Fruit fly (Drosophila melanogaster) whole organism, prepupa: ENCODE measurements around the gene CG1208.

ENCODE experiments used
- Blimp-1 ChIP-seq: fragments of 200-800 bp; sonication (Bioruptor generic); optimal IDR thresholded peaks from 3 replicates; lab custom pipeline; 2017; ENCODE audit warnings: missing biosample characterization, missing genetic modification characterization, mild to moderate bottlenecking, moderate library complexity, missing genetic modification reagents
- CG10631 ChIP-seq: fragments of 200-800 bp; sonication (Bioruptor generic); optimal IDR thresholded peaks from 2 replicates; lab custom pipeline; 2016; ENCODE audit warnings: missing biosample characterization, missing genetic modification characterization
- CG11762 ChIP-seq: fragments of 200-800 bp; sonication (Bioruptor generic); optimal IDR thresholded peaks from 3 replicates; lab custom pipeline; 2016; ENCODE audit warnings: missing biosample characterization, missing genetic modification characterization; ENCODE audit not compliant: insufficient read depth
- CG11902 ChIP-seq: fragments of 200-800 bp; sonication (Bioruptor generic); optimal IDR thresholded peaks from 3 replicates; lab custom pipeline; 2016; ENCODE audit warnings: missing biosample characterization, missing genetic modification characterization
- CG15336 ChIP-seq: fragments of 200-800 bp; sonication (Bioruptor generic); IDR thresholded peaks from 2 replicates; pipeline ENCODE4 v1.3.6; 2022; ENCODE audit warnings: missing biosample characterization, missing genetic modification characterization
- CG1621 ChIP-seq: fragments of 200-800 bp; sonication (Bioruptor generic); optimal IDR thresholded peaks from 3 replicates; lab custom pipeline; 2018; ENCODE audit warnings: missing biosample characterization, mild to moderate bottlenecking, missing genetic modification characterization
- CG16779 ChIP-seq: fragments of 200-800 bp; sonication (Bioruptor generic); optimal IDR thresholded peaks from 3 replicates; lab custom pipeline; 2017; ENCODE audit warnings: missing biosample characterization, mild to moderate bottlenecking, missing genetic modification characterization
- CG3032 ChIP-seq: fragments of 200-800 bp; optimal IDR thresholded peaks from 2 replicates; lab custom pipeline; 2019; ENCODE audit warnings: missing biosample characterization, mild to moderate bottlenecking, missing genetic modification characterization, moderate library complexity
- CG31627 ChIP-seq: fragments of 200-800 bp; sonication (Bioruptor generic); optimal IDR thresholded peaks from 3 replicates; lab custom pipeline; 2016; ENCODE audit warnings: missing biosample characterization, missing genetic modification characterization
- CG32006 ChIP-seq: fragments of 200-800 bp; sonication (Bioruptor generic); optimal IDR thresholded peaks from 3 replicates; lab custom pipeline; 2017; ENCODE audit warnings: missing biosample characterization, mild to moderate bottlenecking, missing genetic modification characterization
- CG34406 ChIP-seq: fragments of 200-800 bp; sonication (Bioruptor generic); optimal IDR thresholded peaks from 3 replicates; lab custom pipeline; 2016; ENCODE audit warnings: missing biosample characterization, missing genetic modification characterization
- CG3919 ChIP-seq: fragments of 200-800 bp; sonication (Bioruptor generic); optimal IDR thresholded peaks from 3 replicates; lab custom pipeline; 2016; ENCODE audit warnings: missing biosample characterization, missing genetic modification characterization
- CG4318 ChIP-seq: fragments of 200-800 bp; sonication (Bioruptor generic); optimal IDR thresholded peaks from 3 replicates; lab custom pipeline; 2017; ENCODE audit warnings: missing biosample characterization, mild to moderate bottlenecking, missing genetic modification characterization
- CG6163 ChIP-seq: fragments of 200-800 bp; sonication (Bioruptor generic); IDR thresholded peaks from 3 replicates; pipeline ENCODE4 v1.3.6; 2022; ENCODE audit warnings: missing biosample characterization, missing genetic modification characterization
- CG6792 ChIP-seq: fragments of 200-800 bp; sonication (Bioruptor generic); optimal IDR thresholded peaks from 3 replicates; lab custom pipeline; 2016; ENCODE audit warnings: missing biosample characterization, missing genetic modification characterization
- CG6808 ChIP-seq: fragments of 200-800 bp; sonication (Bioruptor generic); optimal IDR thresholded peaks from 3 replicates; lab custom pipeline; 2017; ENCODE audit warnings: missing biosample characterization, missing genetic modification characterization, mild to moderate bottlenecking, moderate library complexity, missing genetic modification reagents
- CG6854 ChIP-seq: fragments of 200-800 bp; sonication (Bioruptor generic); optimal IDR thresholded peaks from 2 replicates; lab custom pipeline; 2017; ENCODE audit warnings: missing biosample characterization, mild to moderate bottlenecking, missing genetic modification characterization
- CG7368 ChIP-seq: fragments of 200-800 bp; sonication (Bioruptor generic); optimal IDR thresholded peaks from 3 replicates; lab custom pipeline; 2016; ENCODE audit warnings: missing biosample characterization, missing genetic modification characterization
- CG8119 ChIP-seq: fragments of 200-800 bp; sonication (Bioruptor generic); IDR thresholded peaks from 3 replicates; pipeline ENCODE4 v1.3.6; 2022; ENCODE audit warnings: missing biosample characterization, missing genetic modification characterization
- CG8319 ChIP-seq: fragments of 200-800 bp; sonication (Bioruptor generic); optimal IDR thresholded peaks from 3 replicates; lab custom pipeline; 2016; ENCODE audit warnings: missing biosample characterization, missing genetic modification characterization
- CG8632 ChIP-seq: fragments of 200-800 bp; sonication (Bioruptor generic); optimal IDR thresholded peaks from 3 replicates; lab custom pipeline; 2016; ENCODE audit warnings: missing biosample characterization, missing genetic modification characterization
- Eip75B ChIP-seq: fragments of 200-800 bp; sonication (Bioruptor generic); optimal IDR thresholded peaks from 3 replicates; lab custom pipeline; 2016; ENCODE audit warnings: missing biosample characterization, missing genetic modification characterization
- Eip78C ChIP-seq: fragments of 200-800 bp; sonication (Bioruptor generic); peaks from one replicate; lab custom pipeline; 2016; ENCODE audit warnings: missing biosample characterization, missing genetic modification characterization
- Ets21C ChIP-seq: fragments of 200-800 bp; sonication (Bioruptor generic); optimal IDR thresholded peaks from 3 replicates; lab custom pipeline; 2016; ENCODE audit warnings: missing biosample characterization, missing genetic modification characterization
- Gug ChIP-seq: fragments of 200-800 bp; sonication (Bioruptor generic); IDR thresholded peaks from 2 replicates; pipeline ENCODE4 v1.3.6; 2022; ENCODE audit warnings: missing biosample characterization, missing genetic modification characterization
- Hr38 ChIP-seq: sonication (Bioruptor generic); optimal IDR thresholded peaks from 2 replicates; lab custom pipeline; 2016; ENCODE audit warnings: missing biosample characterization, missing genetic modification characterization
- Hr39 ChIP-seq: fragments of 200-800 bp; sonication (Bioruptor generic); optimal IDR thresholded peaks from 2 replicates; lab custom pipeline; 2016; ENCODE audit warnings: missing biosample characterization, missing genetic modification characterization
- Hr4 ChIP-seq: fragments of 200-800 bp; sonication (Bioruptor generic); optimal IDR thresholded peaks from 3 replicates; lab custom pipeline; 2016; ENCODE audit warnings: missing biosample characterization, missing genetic modification characterization
- Lpt ChIP-seq: fragments of 200-800 bp; sonication (Bioruptor generic); optimal IDR thresholded peaks from 3 replicates; lab custom pipeline; 2016; ENCODE audit warnings: missing biosample characterization, missing genetic modification characterization
- Met ChIP-seq: fragments of 200-800 bp; sonication (Bioruptor generic); optimal IDR thresholded peaks from 3 replicates; lab custom pipeline; 2016; ENCODE audit warnings: missing biosample characterization, missing genetic modification characterization
- Smox ChIP-seq: fragments of 200-800 bp; sonication (Bioruptor generic); optimal IDR thresholded peaks from 3 replicates; lab custom pipeline; 2016; ENCODE audit warnings: missing biosample characterization, missing genetic modification characterization
- Sox14 ChIP-seq: fragments of 200-800 bp; sonication (Bioruptor generic); optimal IDR thresholded peaks from 3 replicates; lab custom pipeline; 2016; ENCODE audit warnings: missing biosample characterization, missing genetic modification characterization
- achi ChIP-seq: fragments of 200-800 bp; sonication (Bioruptor generic); optimal IDR thresholded peaks from 3 replicates; lab custom pipeline; 2016; ENCODE audit warnings: missing biosample characterization, missing genetic modification characterization
- acj6 ChIP-seq: fragments of 200-800 bp; sonication (Bioruptor generic); optimal IDR thresholded peaks from 3 replicates; lab custom pipeline; 2016; ENCODE audit warnings: missing biosample characterization, missing genetic modification characterization
- eg ChIP-seq: fragments of 200-800 bp; sonication (Bioruptor generic); IDR thresholded peaks from 3 replicates; pipeline ENCODE4 v1.3.6; 2022; ENCODE audit warnings: missing biosample characterization, missing genetic modification characterization
- esn ChIP-seq: fragments of 200-800 bp; sonication (Bioruptor generic); optimal IDR thresholded peaks from 2 replicates; lab custom pipeline; 2016; ENCODE audit warnings: missing biosample characterization, mild to moderate bottlenecking, missing genetic modification characterization, moderate library complexity
- fd59A ChIP-seq: fragments of 200-800 bp; sonication (Bioruptor generic); optimal IDR thresholded peaks from 2 replicates; lab custom pipeline; 2017; ENCODE audit warnings: missing biosample characterization, mild to moderate bottlenecking, missing genetic modification characterization, missing genetic modification reagents
- fd85E ChIP-seq: fragments of 200-800 bp; sonication (Bioruptor generic); optimal IDR thresholded peaks from 3 replicates; lab custom pipeline; 2016; ENCODE audit warnings: missing biosample characterization, missing genetic modification characterization
- fkh ChIP-seq: fragments of 200-800 bp; sonication (Bioruptor generic); optimal IDR thresholded peaks from 3 replicates; lab custom pipeline; 2017; ENCODE audit warnings: missing biosample characterization, mild to moderate bottlenecking, missing genetic modification characterization, moderate library complexity
- lz ChIP-seq: fragments of 200-800 bp; sonication (Bioruptor generic); optimal IDR thresholded peaks from 3 replicates; lab custom pipeline; 2016; ENCODE audit warnings: missing biosample characterization, missing genetic modification characterization
- net ChIP-seq: fragments of 200-800 bp; sonication (Bioruptor generic); optimal IDR thresholded peaks from 3 replicates; lab custom pipeline; 2016; ENCODE audit warnings: missing biosample characterization, missing genetic modification characterization
- svp ChIP-seq: fragments of 200-800 bp; sonication (Bioruptor generic); peaks from one replicate; lab custom pipeline; 2016; ENCODE audit warnings: missing biosample characterization, missing genetic modification characterization
- topi ChIP-seq: fragments of 200-800 bp; sonication (Bioruptor generic); optimal IDR thresholded peaks from 3 replicates; lab custom pipeline; 2016; ENCODE audit warnings: missing biosample characterization, missing genetic modification characterization
- vri ChIP-seq: fragments of 200-800 bp; sonication (Bioruptor generic); optimal IDR thresholded peaks from 3 replicates; lab custom pipeline; 2016; ENCODE audit warnings: missing biosample characterization, mild to moderate bottlenecking, missing genetic modification characterization

CG1208 gene

DNA sequence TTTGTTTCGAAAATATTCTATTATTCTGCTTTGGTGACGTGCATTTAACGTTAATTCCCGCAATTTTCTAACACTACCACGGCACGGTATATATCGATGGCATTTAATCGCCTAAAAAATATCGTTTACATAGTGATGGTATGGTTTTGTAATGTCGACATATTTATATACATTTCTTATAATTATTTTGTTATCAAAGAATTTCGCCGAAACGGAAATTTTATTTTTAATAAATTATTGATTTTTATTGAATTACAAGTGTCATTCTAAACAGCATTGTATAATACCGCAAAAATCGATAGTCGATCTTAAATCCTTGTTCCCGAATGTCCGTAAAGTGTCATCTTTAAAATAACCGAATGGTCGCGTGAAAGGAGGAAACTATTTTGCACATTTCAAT is 7.0 kb upstream of the CG1208 start, which contains the start of the genes Sec20 and dgrn (continued):
- TF ChIP-seq CG11762 (GFP tag; lab: Kevin White, UChicago) = peak; percentile 19
- peak; percentile 53 for TF ChIP-seq Hr39 (GFP tag; lab: Kevin White, UChicago)
- peak; percentile 75 for TF ChIP-seq Met
- TF ChIP-seq acj6 (GFP tag; lab: Kevin White, UChicago) = peak; percentile 73
- TF ChIP-seq CG6808 (GFP tag; lab: Kevin White, UChicago) = peak; percentile 21
- TF ChIP-seq CG8632 (GFP tag; lab: Kevin White, UChicago) = peak; percentile 15
- TF ChIP-seq CG31627 (GFP tag; lab: Kevin White, UChicago) = peak; percentile 60
- TF ChIP-seq Eip75B (GFP tag; lab: Kevin White, UChicago) = peak; percentile 50
- TF ChIP-seq CG7368 (GFP tag; lab: Kevin White, UChicago) = peak; percentile 44
- no peak for TF ChIP-seq Hr38
- no peak for TF ChIP-seq fkh
- no peak for TF ChIP-seq Lpt (GFP tag; lab: Kevin White, UChicago)
- TF ChIP-seq CG4318 (GFP tag; lab: Kevin White, UChicago) = no peak

DNA sequence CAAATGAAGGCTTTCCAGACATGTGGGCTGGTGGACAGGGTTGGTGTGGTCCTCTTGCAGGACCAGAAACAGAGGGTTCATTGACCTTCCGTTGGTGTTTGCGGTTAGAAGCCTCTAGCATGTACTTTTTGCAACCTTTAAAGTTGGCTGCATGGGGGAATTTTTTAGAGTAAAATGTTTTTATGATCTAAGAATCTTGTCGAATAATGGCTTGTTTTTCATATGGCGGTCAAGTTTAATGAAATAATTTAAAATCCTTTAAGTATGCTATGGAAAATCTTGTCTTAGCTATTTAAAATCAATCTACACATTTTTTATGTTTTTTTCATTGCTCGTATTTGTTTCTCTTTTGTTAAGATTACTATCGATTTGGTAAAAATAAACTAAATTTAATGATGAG is 1.7 kb upstream of the CG1208 start, which contains the start of gene glob3:
Gene glob3 (plus strand): TSS at position 301 of the 400 bp plus-strand sequence.
- TF ChIP-seq CG3919 (GFP tag; lab: Kevin White, UChicago) (no peak), fd59A (no peak), CG8119 (GFP tag; lab: Robert Waterston, UW) (no peak), CG8319 (no peak), CG6792 (no peak), Hr4 (no peak), Ets21C (GFP tag; lab: Kevin White, UChicago) (no peak), vri (no peak), Lpt (GFP tag; lab: Kevin White, UChicago) (no peak), CG11902 (GFP tag; lab: Kevin White, UChicago) (no peak), esn (GFP tag; lab: Kevin White, UChicago) (no peak), CG6163 (GFP tag; lab: Robert Waterston, UW) (no peak), CG10631 (no peak), CG16779 (tag; lab: Kevin White, UChicago) (no peak), CG31627 (GFP tag; lab: Kevin White, UChicago) (no peak), achi (no peak), topi (GFP tag; lab: Kevin White, UChicago) (no peak), fd85E (GFP tag; lab: Kevin White, UChicago) (no peak), CG6854 (no peak)

DNA sequence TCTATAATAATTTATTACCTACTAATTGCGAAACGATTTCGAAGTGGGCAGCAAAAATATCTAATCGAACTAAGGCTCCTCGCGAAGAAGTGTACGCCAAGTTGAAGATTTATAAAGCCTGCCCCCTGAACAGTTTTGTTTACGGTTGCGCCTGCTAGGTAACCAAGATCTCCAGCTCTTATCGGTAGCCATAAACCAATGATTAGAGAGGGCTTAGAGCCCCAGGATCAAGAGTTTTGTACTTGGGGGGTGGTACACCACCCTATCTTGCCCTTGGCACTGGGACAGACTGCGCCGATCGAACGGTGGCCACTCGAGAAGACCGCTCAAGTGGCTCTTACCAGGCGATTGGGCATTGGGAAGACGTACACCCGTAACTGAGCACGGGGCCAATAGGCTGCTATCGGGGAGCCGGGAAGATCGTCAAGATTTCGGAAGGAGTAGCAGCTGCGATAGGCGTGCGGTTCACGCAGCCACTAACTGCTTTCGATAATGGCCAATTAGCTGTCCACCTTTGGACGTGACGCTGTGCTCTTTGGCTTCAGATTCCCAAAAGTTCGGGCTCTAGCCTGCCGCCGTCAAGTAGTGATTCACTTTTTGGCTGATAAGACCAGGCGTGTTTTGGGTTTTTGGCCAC is 1.0 kb downstream of the CG1208 start:
- peak; percentile 17 for TF ChIP-seq svp (GFP tag; lab: Kevin White, UChicago)
- TF ChIP-seq net (GFP tag; lab: Kevin White, UChicago) = no peak

DNA sequence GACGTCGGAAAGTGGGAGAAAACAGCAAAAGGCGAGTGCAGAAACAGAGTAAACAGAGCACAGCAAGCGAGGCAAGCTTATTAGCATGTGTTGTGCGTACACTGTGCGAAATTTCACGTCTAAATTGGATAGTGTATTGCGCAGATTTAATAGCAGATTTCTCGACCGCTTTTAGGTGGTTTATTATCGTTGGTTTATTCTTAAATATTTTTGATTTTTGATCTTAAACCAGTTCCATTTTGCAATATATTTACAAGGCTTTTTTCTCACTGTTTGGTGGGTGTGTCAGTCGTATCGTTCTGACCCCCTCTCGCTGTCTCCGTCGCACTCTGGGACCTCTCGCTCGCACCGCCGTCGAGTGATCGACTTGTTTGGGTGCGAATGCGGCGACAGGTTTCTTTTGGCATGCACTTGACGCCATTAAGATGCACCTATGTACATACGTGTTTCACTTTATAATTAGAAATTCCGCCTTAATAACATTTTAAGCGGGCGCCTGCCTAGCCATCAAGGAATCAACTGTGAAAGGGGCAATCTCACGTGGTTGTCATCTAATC is 2.6 kb downstream of the CG1208 start:
- TF ChIP-seq topi (GFP tag; lab: Kevin White, UChicago) = peak; percentile 95
- TF ChIP-seq CG4318 (GFP tag; lab: Kevin White, UChicago) = peak; percentile 90
- TF ChIP-seq CG32006 (GFP tag; lab: Kevin White, UChicago) = peak; percentile 95
- TF ChIP-seq vri = peak; percentile 47
- TF ChIP-seq Blimp-1 = peak; percentile 69
- TF ChIP-seq CG31627 (GFP tag; lab: Kevin White, UChicago) = peak; percentile 96
- TF ChIP-seq CG15336 = peak; percentile 96
- TF ChIP-seq CG7368 (GFP tag; lab: Kevin White, UChicago) = peak; percentile 84
- peak; percentile 91 for TF ChIP-seq Smox
- TF ChIP-seq esn (GFP tag; lab: Kevin White, UChicago) = peak; percentile 93
- TF ChIP-seq Eip78C (GFP tag; lab: Kevin White, UChicago) = peak; percentile 98
- peak; percentile 97 for TF ChIP-seq Hr39 (GFP tag; lab: Kevin White, UChicago)
- peak; percentile 92 for TF ChIP-seq Met
- TF ChIP-seq Ets21C (GFP tag; lab: Kevin White, UChicago) = peak; percentile 92
- TF ChIP-seq eg (GFP tag; lab: Robert Waterston, UW) = peak; percentile 94
- TF ChIP-seq CG1621 (tag; lab: Kevin White, UChicago) = peak; percentile 81
- peak; percentile 84 for TF ChIP-seq fd59A
- peak; percentile 93 for TF ChIP-seq Sox14
- TF ChIP-seq lz (GFP tag; lab: Kevin White, UChicago) = peak; percentile 94
- TF ChIP-seq CG6792 = peak; percentile 92
- peak; percentile 90 for TF ChIP-seq CG8319
- peak; percentile 74 for TF ChIP-seq CG3032 (tag; lab: Kevin White, UChicago)
- TF ChIP-seq CG34406 (GFP tag; lab: Kevin White, UChicago) = peak; percentile 91
- TF ChIP-seq Hr38 = peak; percentile 45
- TF ChIP-seq Gug = peak; percentile 92
